Worm (Caenorhabditis elegans) whole organism, late embryonic: ENCODE results near the gene snx-17.

Experiments used
- C08G9.2 ChIP-seq: sonication (generic microtip); optimal IDR thresholded peaks from 2 replicates; lab custom pipeline; 2016; ENCODE audit warnings: mild to moderate bottlenecking, missing genetic modification characterization, moderate library complexity, missing compliant biosample characterization
- K09A11.1 ChIP-seq: sonication (generic microtip); optimal IDR thresholded peaks from 2 replicates; lab custom pipeline; 2017; ENCODE audit warnings: antibody characterized with exemption, mild to moderate bottlenecking, missing genetic modification characterization, missing compliant biosample characterization; ENCODE audit not compliant: insufficient read depth
- T23F11.4 ChIP-seq: fragments of 200-800 bp; sonication (Bioruptor generic); optimal IDR thresholded peaks from 2 replicates; lab custom pipeline; 2018; ENCODE audit warnings: mild to moderate bottlenecking, missing genetic modification characterization, missing compliant biosample characterization
- Y22D7AL.16 ChIP-seq: sonication (generic microtip); optimal IDR thresholded peaks from 2 replicates; lab custom pipeline; 2016; ENCODE audit warnings: missing genetic modification characterization, missing compliant biosample characterization
- ama-1 ChIP-seq: fragments of 150-350 bp; optimal IDR thresholded peaks from 2 replicates; lab custom pipeline; 2014
- ceh-18 ChIP-seq: sonication (generic microtip); optimal IDR thresholded peaks from 2 replicates; lab custom pipeline; 2016; ENCODE audit warnings: missing genetic modification characterization, missing compliant biosample characterization
- dve-1 ChIP-seq: sonication (generic microtip); optimal IDR thresholded peaks from 2 replicates; lab custom pipeline; 2017; ENCODE audit warnings: antibody characterized with exemption, mild to moderate bottlenecking, missing genetic modification characterization, missing compliant biosample characterization
- fkh-10 ChIP-seq: fragments of 150-350 bp; optimal IDR thresholded peaks from 2 replicates; lab custom pipeline; 2014; ENCODE audit warnings: missing biosample characterization, missing genetic modification reagents, missing genetic modification characterization
- fkh-6 ChIP-seq: sonication (generic microtip); optimal IDR thresholded peaks from 2 replicates; lab custom pipeline; 2016; ENCODE audit warnings: missing genetic modification characterization, missing compliant biosample characterization
- npax-4 ChIP-seq: sonication (generic microtip); optimal IDR thresholded peaks from 2 replicates; lab custom pipeline; 2016; ENCODE audit warnings: missing genetic modification characterization, missing compliant biosample characterization
- pha-4 ChIP-seq: fragments of 150-350 bp; optimal IDR thresholded peaks from 2 replicates; lab custom pipeline; 2018; ENCODE audit warnings: missing biosample characterization, missing genetic modification reagents, missing genetic modification characterization
- syd-9 ChIP-seq: sonication (generic microtip); optimal IDR thresholded peaks from 2 replicates; lab custom pipeline; 2016; ENCODE audit warnings: mild to moderate bottlenecking, missing genetic modification characterization, moderate library complexity, missing compliant biosample characterization
- unc-3 ChIP-seq, 2 experiments: fragments of 200-800 bp in 1 of 2; sonication (Bioruptor generic) in 1 of 2; sonication (generic microtip) in 1 of 2; conservative IDR thresholded peaks in 1 of 2; optimal IDR thresholded peaks in 1 of 2; 2 replicates each; pipeline versions ENCODE4 v1.3.6 to Lab custom; 2016 to 2022; ENCODE audit warnings: missing compliant biosample characterization in 2 of 2, missing genetic modification characterization in 2 of 2, missing genetic modification reagents in 1 of 2
- unc-42 ChIP-seq: sonication (generic microtip); optimal IDR thresholded peaks from 2 replicates; lab custom pipeline; 2016; ENCODE audit warnings: missing genotype, missing genetic modification characterization, missing compliant biosample characterization

DNA sequence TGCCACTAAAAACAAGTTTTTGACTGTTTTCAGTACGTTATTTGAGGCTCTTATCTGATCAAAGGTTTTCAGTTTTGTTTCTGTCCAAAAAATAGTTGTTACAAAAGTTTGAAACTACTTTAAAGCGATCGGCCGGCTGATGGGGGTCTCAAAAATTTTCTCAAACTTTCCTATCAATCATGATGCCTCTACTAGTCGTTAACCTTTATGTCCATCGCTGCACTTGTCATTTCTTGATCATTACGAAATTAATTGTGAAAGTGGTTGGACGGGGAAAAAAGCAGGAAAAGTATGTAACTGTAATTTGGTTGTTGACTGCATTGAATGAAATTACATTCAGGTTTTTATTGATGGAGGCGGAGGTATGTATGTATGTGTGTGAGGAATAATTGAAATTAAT is 37.8 kb upstream of the snx-17 start:
- TF ChIP-seq pha-4 (tag; lab: Kevin White, UChicago) (no peak), syd-9 (tag; lab: Kevin White, UChicago) (no peak), npax-4 (tag; lab: Kevin White, UChicago) (no peak), ama-1 (no peak), unc-42 (tag; lab: Kevin White, UChicago) (no peak), fkh-6 (no peak), Y22D7AL.16 (tag; lab: Kevin White, UChicago) (no peak), dve-1 (no peak), K09A11.1 (tag; lab: Kevin White, UChicago) (no peak), C08G9.2 (tag; lab: Kevin White, UChicago) (no peak), fkh-10 (GFP tag; lab: Kevin White, UChicago) (no peak), unc-3 (GFP tag; conservative IDR thresholded peaks at IDR 0.05; lab: Robert Waterston, UW) (no peak), unc-3 (tag; optimal IDR thresholded peaks at IDR 0.05; lab: Kevin White, UChicago) (no peak), T23F11.4 (no peak), ceh-18 (no peak)
